Worm (Caenorhabditis elegans): ENCODE data around the gene M03F8.5.

Gene M03F8.5

DNA sequence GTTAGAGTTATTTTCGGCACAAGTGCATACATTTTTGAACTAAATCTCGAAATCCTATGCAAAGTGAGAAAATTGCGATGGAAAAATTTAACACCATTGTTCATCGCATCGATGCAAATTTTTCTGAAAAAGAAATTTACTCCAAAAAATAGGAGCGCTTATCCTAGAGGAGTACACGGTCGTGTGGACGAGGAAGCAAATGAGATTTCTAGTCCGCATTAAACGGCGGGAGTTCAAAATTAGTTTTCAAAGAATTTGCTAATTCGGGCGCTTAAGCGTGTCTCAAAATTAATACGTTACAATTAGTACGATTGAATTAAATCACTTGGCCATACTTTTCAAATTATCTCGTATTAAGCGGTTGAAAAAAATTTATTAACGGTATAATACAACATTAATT, 18.9 kb downstream of the M03F8.5 start, which contains the start of gene lrpr-1 (continued):
- TF ChIP-seq sea-2 (GFP tag; optimal IDR thresholded peaks at IDR 0.05): no peak

DNA sequence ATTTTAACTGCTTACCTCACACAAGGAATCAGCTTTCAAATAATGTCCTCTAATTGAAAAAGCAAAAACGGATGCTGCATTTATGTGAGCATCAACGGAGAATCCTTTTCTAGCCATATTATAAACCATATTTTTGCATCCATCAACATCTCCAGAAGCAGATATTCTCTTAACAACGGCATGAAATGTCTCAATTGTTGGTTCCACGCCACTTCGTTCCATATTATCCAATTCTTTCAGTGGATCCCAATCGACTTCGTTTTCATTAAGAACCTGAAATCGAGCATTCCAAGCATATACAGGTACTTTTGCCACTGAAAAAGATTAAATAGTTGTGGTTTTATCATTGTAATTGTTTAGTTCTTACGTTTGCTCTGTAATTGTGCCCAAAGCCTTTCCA, 19.7 kb downstream of the M03F8.5 start:
- TF ChIP-seq zag-1 (tag; optimal IDR thresholded peaks at IDR 0.05) (no peak), pha-4 (tag; optimal IDR thresholded peaks at IDR 0.05) (no peak), nfya-1 (tag; optimal IDR thresholded peaks at IDR 0.05; ENCODE audit: insufficient read depth) (no peak), hmg-11 (tag; optimal IDR thresholded peaks at IDR 0.05) (no peak)

ce11 chrV:5912426-5912825, 24.2 kb downstream of the M03F8.5 start, which contains the start of gene C04E6.13:
Gene C04E6.13 (plus strand): TSS chrV:5912726.
- no peak for TF ChIP-seq pha-4 (tag; optimal IDR thresholded peaks at IDR 0.05)
- no peak for TF ChIP-seq daf-12 (tag; optimal IDR thresholded peaks at IDR 0.05)
- no peak for TF ChIP-seq egl-5 (tag; optimal IDR thresholded peaks at IDR 0.05)
- no peak for TF ChIP-seq ceh-16 (tag; optimal IDR thresholded peaks at IDR 0.05)
- TF ChIP-seq ceh-28 (tag; optimal IDR thresholded peaks at IDR 0.05): no peak
- no peak for TF ChIP-seq zag-1 (tag; optimal IDR thresholded peaks at IDR 0.05)
- no peak for TF ChIP-seq fkh-10 (GFP tag; optimal IDR thresholded peaks at IDR 0.05)
- no peak for TF ChIP-seq elt-2 (tag; optimal IDR thresholded peaks at IDR 0.05)
- no peak for TF ChIP-seq nhr-67 (tag; optimal IDR thresholded peaks at IDR 0.05)
- TF ChIP-seq lsy-12 (tag; optimal IDR thresholded peaks at IDR 0.05): no peak
- no peak for TF ChIP-seq ceh-82 (tag; optimal IDR thresholded peaks at IDR 0.05)

DNA sequence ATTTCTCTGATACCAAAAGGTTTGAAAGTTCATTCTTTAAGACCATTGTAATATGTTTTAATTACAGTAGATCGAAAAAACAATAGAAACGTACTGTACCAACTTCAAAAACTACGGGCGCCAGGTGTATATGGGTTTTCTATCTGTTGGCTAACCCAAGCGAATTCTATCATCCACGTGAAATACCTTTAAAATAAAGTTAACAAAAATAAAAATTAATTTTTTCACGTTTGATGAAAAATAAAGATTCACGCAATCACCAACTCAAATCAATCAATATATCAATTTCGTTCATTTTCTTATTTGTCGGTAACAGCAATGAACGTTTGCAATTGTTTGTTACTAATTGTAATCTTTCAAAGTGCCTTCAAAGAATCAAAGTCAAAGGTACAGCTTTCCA, 29.5 kb downstream of the M03F8.5 start, which contains the start of gene C04E6.4:
Gene C04E6.4, plus strand, starts transcription at position 301 of the 400 bp plus-strand sequence.
- TF ChIP-seq eor-1 (tag; optimal IDR thresholded peaks at IDR 0.05): no peak
- TF ChIP-seq elt-2 (tag; optimal IDR thresholded peaks at IDR 0.05): no peak
- no peak for TF ChIP-seq pqm-1 (tag; optimal IDR thresholded peaks at IDR 0.05)
- TF ChIP-seq tbx-2 (tag; optimal IDR thresholded peaks at IDR 0.05): no peak
- no peak for TF ChIP-seq nhr-23 (tag; optimal IDR thresholded peaks at IDR 0.05)
- no peak for TF ChIP-seq ceh-82 (tag; optimal IDR thresholded peaks at IDR 0.05)
- no peak for TF ChIP-seq sea-2 (GFP tag; optimal IDR thresholded peaks at IDR 0.05)
- TF ChIP-seq lsy-12 (tag; optimal IDR thresholded peaks at IDR 0.05): no peak

DNA sequence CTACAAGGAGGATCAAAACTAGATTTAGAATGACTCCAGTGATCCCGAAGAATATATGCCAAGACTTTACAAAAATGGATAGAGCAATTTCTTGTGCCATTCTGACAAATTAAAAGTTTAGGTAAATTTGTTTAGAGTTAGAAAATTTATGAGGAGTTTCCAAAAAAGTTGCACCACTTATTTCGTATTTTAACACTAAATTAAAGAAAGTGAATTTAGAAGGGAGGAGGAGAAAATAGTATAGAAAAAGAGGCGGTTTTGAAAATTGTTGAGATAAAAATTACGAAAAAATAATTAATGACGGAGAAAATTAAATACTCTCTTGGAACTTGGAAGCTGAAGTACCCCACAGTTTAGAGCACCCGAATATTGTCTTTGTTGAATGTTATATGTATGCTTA, 30.3 kb downstream of the M03F8.5 start, which contains the start of gene srd-15:
Gene srd-15, minus strand, starts transcription at position 101 of the 400 bp plus-strand sequence.
- TF ChIP-seq lsy-12 (tag; optimal IDR thresholded peaks at IDR 0.05) (no peak), eor-1 (tag; optimal IDR thresholded peaks at IDR 0.05) (no peak), nhr-23 (tag; optimal IDR thresholded peaks at IDR 0.05) (no peak), sea-2 (GFP tag; optimal IDR thresholded peaks at IDR 0.05) (no peak), nhr-12 (tag; optimal IDR thresholded peaks at IDR 0.05) (no peak), nhr-67 (tag; optimal IDR thresholded peaks at IDR 0.05) (no peak), elt-1 (tag; optimal IDR thresholded peaks at IDR 0.05) (no peak), jun-1 (tag; optimal IDR thresholded peaks at IDR 0.05) (no peak), aly-2 (tag; optimal IDR thresholded peaks at IDR 0.05) (no peak), fkh-2 (tag; optimal IDR thresholded peaks at IDR 0.05) (no peak), nhr-25 (tag; optimal IDR thresholded peaks at IDR 0.05) (no peak), ZK546.5 (tag; optimal IDR thresholded peaks at IDR 0.05) (no peak), nhr-11 (tag; optimal IDR thresholded peaks at IDR 0.05) (no peak), ceh-28 (tag; optimal IDR thresholded peaks at IDR 0.05) (no peak), unc-39 (tag; optimal IDR thresholded peaks at IDR 0.05) (no peak), ztf-4 (tag; optimal IDR thresholded peaks at IDR 0.05) (no peak)

DNA sequence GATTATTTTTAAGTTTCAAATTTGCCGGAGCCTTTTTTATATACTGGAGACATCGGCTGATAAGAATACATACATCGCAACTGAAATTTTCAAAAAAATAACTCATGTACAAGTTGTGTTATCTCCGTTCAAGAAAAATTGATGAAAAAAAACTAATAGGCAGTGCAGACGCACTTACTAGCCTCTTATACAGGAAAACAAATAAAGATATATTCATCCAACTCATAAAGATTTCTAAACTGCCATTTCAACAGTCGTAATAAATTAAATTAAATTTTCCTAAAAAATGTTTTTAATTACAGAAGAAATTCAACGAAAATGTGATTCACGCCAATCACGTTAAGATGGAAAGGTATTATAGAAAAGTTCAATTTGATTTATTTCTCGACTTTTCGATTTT, 34.8 kb downstream of the M03F8.5 start, which contains the start of gene C04E6.5:
Gene C04E6.5, plus strand, starts transcription at position 301 of the 400 bp plus-strand sequence.
- TF ChIP-seq ceh-16 (tag; optimal IDR thresholded peaks at IDR 0.05) (no peak), elt-2 (tag; optimal IDR thresholded peaks at IDR 0.05) (no peak), nhr-77 (tag; optimal IDR thresholded peaks at IDR 0.05) (no peak), nhr-76 (tag; optimal IDR thresholded peaks at IDR 0.05) (no peak), snpc-4 (tag; optimal IDR thresholded peaks at IDR 0.05) (no peak), unc-39 (tag; optimal IDR thresholded peaks at IDR 0.05) (no peak), pqm-1 (tag; optimal IDR thresholded peaks at IDR 0.05) (no peak), lin-15B (tag; optimal IDR thresholded peaks at IDR 0.05) (no peak), egl-27 (tag; optimal IDR thresholded peaks at IDR 0.05) (no peak), mdl-1 (tag; optimal IDR thresholded peaks at IDR 0.05) (no peak), nhr-237 (tag; optimal IDR thresholded peaks at IDR 0.05) (no peak), nhr-11 (tag; optimal IDR thresholded peaks at IDR 0.05) (no peak), nhr-28 (tag; optimal IDR thresholded peaks at IDR 0.05) (no peak), ceh-9 (tag; optimal IDR thresholded peaks at IDR 0.05) (no peak), elt-3 (tag; optimal IDR thresholded peaks at IDR 0.05) (no peak)

Data from whole organism, L3 larva.